Worm (Caenorhabditis elegans): ENCODE measurements around the gene his-72.

DNA sequence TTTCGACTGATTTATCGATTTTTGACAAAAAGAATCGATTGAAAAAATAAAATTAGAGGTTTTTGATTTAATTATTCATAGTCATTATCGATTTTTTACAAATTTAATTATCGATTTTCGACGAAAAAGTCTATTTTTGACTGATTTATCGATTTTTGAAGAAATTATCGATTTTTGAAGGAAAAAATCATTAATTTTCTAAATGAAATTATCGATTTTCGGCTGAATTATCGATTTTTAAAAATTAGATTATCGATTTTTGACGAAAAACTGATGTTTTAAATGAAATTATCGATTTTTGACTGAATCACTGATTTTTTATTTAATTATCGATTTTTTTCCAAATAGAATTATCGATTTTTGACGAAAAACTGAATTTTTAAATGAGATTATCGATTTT is 42.2 kb upstream of the his-72 start:
- TF ChIP-seq W03F9.2 (tag; optimal IDR thresholded peaks at IDR 0.05) (no peak), him-1 (tag; optimal IDR thresholded peaks at IDR 0.05) (no peak)

Data from whole organism, L4/young adult.